Worm (Caenorhabditis elegans) whole organism, young adult: ENCODE data around the gene F23G4.1.

ENCODE experiments used
- B0019.2 ChIP-seq: fragments of 200-800 bp; sonication (Bioruptor generic); conservative IDR thresholded peaks from 2 replicates; pipeline ENCODE4 v1.3.6; 2022; ENCODE audit warnings: missing genetic modification reagents, missing genetic modification characterization, missing compliant biosample characterization
- B0035.1 ChIP-seq: sonication (generic microtip); optimal IDR thresholded peaks from 2 replicates; lab custom pipeline; 2016; ENCODE audit warnings: missing genetic modification characterization, mild to moderate bottlenecking, missing compliant biosample characterization, missing genotype, missing genetic modification reagents
- B0261.1 ChIP-seq: sonication (generic microtip); optimal IDR thresholded peaks from 2 replicates; lab custom pipeline; 2016; ENCODE audit warnings: mild to moderate bottlenecking, missing genetic modification characterization, moderate library complexity, missing compliant biosample characterization
- C17E4.6 ChIP-seq: fragments of 200-800 bp; sonication (Bioruptor generic); IDR thresholded peaks from 2 replicates; pipeline ENCODE4 v1.3.6; 2022; ENCODE audit warnings: missing genetic modification reagents, missing genetic modification characterization, missing compliant biosample characterization
- F22D6.2 ChIP-seq: sonication (generic microtip); optimal IDR thresholded peaks from 2 replicates; lab custom pipeline; 2016; ENCODE audit warnings: mild to moderate bottlenecking, missing genetic modification characterization, missing compliant biosample characterization
- F23B12.7 ChIP-seq: sonication (generic microtip); optimal IDR thresholded peaks from 2 replicates; lab custom pipeline; 2017; ENCODE audit warnings: missing genetic modification characterization, mild to moderate bottlenecking, missing compliant biosample characterization, antibody characterized with exemption, moderate library complexity; ENCODE audit not compliant: insufficient read depth
- F39B2.1 ChIP-seq: fragments of 200-800 bp; sonication (Bioruptor generic); IDR thresholded peaks from 2 replicates; pipeline ENCODE4 v1.3.6; 2022; ENCODE audit warnings: missing genetic modification reagents, missing genetic modification characterization, missing compliant biosample characterization
- F52B5.7 ChIP-seq: sonication (generic microtip); optimal IDR thresholded peaks from 2 replicates; lab custom pipeline; 2016; ENCODE audit warnings: mild to moderate bottlenecking, missing genetic modification characterization, missing compliant biosample characterization
- T07F8.4 ChIP-seq: sonication (generic microtip); optimal IDR thresholded peaks from 2 replicates; lab custom pipeline; 2016; ENCODE audit warnings: mild to moderate bottlenecking, missing genetic modification characterization, moderate library complexity, missing compliant biosample characterization
- Y67H2A.10 ChIP-seq: fragments of 200-800 bp; sonication (Bioruptor generic); conservative IDR thresholded peaks from 2 replicates; pipeline ENCODE4 v1.3.6; 2022; ENCODE audit warnings: missing genetic modification reagents, missing genetic modification characterization, missing compliant biosample characterization
- ZK185.1 ChIP-seq: sonication (generic microtip); optimal IDR thresholded peaks from 2 replicates; lab custom pipeline; 2016; ENCODE audit warnings: mild to moderate bottlenecking, missing genetic modification characterization, missing compliant biosample characterization; ENCODE audit not compliant: poor library complexity, severe bottlenecking
- ama-1 ChIP-seq, 3 experiments: fragments of 150-350 bp in 1 of 3; sonication (generic microtip) in 2 of 3; optimal IDR thresholded peaks; 2 replicates each; lab custom pipeline; 2014 to 2018; ENCODE audit warnings: missing biosample characterization in 2 of 3, missing genetic modification characterization in 2 of 3, missing genetic modification reagents in 2 of 3
- attf-3 ChIP-seq: fragments of 200-800 bp; sonication (Bioruptor generic); conservative IDR thresholded peaks from 2 replicates; pipeline ENCODE4 v1.3.6; 2022; ENCODE audit warnings: missing genetic modification reagents, missing genetic modification characterization, missing compliant biosample characterization
- bed-1 ChIP-seq: fragments of 200-800 bp; sonication (Bioruptor generic); IDR thresholded peaks from 2 replicates; pipeline ENCODE4 v1.3.6; 2022; ENCODE audit warnings: missing genetic modification reagents, missing genetic modification characterization, missing compliant biosample characterization
- bed-2 ChIP-seq: fragments of 200-800 bp; sonication (Bioruptor generic); IDR thresholded peaks from 2 replicates; pipeline ENCODE4 v1.3.6; 2022; ENCODE audit warnings: missing genetic modification reagents, missing genetic modification characterization, missing compliant biosample characterization
- cebp-1 ChIP-seq, 2 experiments: fragments of 200-800 bp in 1 of 2; sonication (Bioruptor generic) in 1 of 2; sonication (generic microtip) in 1 of 2; IDR thresholded peaks in 1 of 2; optimal IDR thresholded peaks in 1 of 2; 2 replicates each; pipeline versions ENCODE4 v1.3.6 to Lab custom; 2017 to 2022; ENCODE audit warnings: missing compliant biosample characterization in 2 of 2, missing genetic modification characterization in 2 of 2, mild to moderate bottlenecking in 1 of 2, missing genetic modification reagents in 1 of 2, moderate library complexity in 1 of 2
- cebp-2 ChIP-seq: fragments of 200-800 bp; sonication (Bioruptor generic); IDR thresholded peaks from 2 replicates; pipeline ENCODE4 v1.3.6; 2022; ENCODE audit warnings: missing genetic modification characterization, missing compliant biosample characterization
- ceh-100 ChIP-seq: fragments of 200-800 bp; sonication (Bioruptor generic); IDR thresholded peaks from 2 replicates; pipeline ENCODE4 v1.3.6; 2022; ENCODE audit warnings: missing genetic modification reagents, missing genetic modification characterization, missing compliant biosample characterization
- ceh-27 ChIP-seq: fragments of 200-800 bp; sonication (Bioruptor generic); optimal IDR thresholded peaks from 2 replicates; lab custom pipeline; 2018; ENCODE audit warnings: mild to moderate bottlenecking, missing genetic modification characterization, moderate library complexity, missing compliant biosample characterization
- ceh-79 ChIP-seq: sonication (generic microtip); optimal IDR thresholded peaks from 2 replicates; lab custom pipeline; 2017; ENCODE audit warnings: mild to moderate bottlenecking, missing genetic modification characterization, missing compliant biosample characterization
- ceh-91 ChIP-seq: fragments of 200-800 bp; sonication (Bioruptor generic); IDR thresholded peaks from 2 replicates; pipeline ENCODE4 v1.3.6; 2022; ENCODE audit warnings: missing genetic modification reagents, missing genetic modification characterization, missing compliant biosample characterization
- die-1 ChIP-seq: sonication (generic microtip); optimal IDR thresholded peaks from 2 replicates; lab custom pipeline; 2016; ENCODE audit warnings: missing genotype, mild to moderate bottlenecking, missing genetic modification characterization, missing compliant biosample characterization
- efl-1 ChIP-seq: fragments of 150-350 bp; optimal IDR thresholded peaks from 2 replicates; lab custom pipeline; 2014; ENCODE audit warnings: missing biosample characterization, missing genetic modification reagents, missing genetic modification characterization
- ets-4 ChIP-seq: fragments of 200-800 bp; sonication (Bioruptor generic); optimal IDR thresholded peaks from 2 replicates; lab custom pipeline; 2018; ENCODE audit warnings: mild to moderate bottlenecking, missing genetic modification characterization, missing compliant biosample characterization
- fkh-3 ChIP-seq: sonication (generic microtip); optimal IDR thresholded peaks from 2 replicates; lab custom pipeline; 2016; ENCODE audit warnings: mild to moderate bottlenecking, missing genetic modification characterization, missing compliant biosample characterization
- gei-17 ChIP-seq: fragments of 200-800 bp; sonication (Bioruptor generic); optimal IDR thresholded peaks from 2 replicates; lab custom pipeline; 2018; ENCODE audit warnings: mild to moderate bottlenecking, missing genetic modification characterization, missing compliant biosample characterization
- hlh-12 ChIP-seq: sonication (generic microtip); optimal IDR thresholded peaks from 2 replicates; lab custom pipeline; 2016; ENCODE audit warnings: missing genetic modification characterization, missing compliant biosample characterization
- hlh-26 ChIP-seq: fragments of 200-800 bp; sonication (Bioruptor generic); conservative IDR thresholded peaks from 2 replicates; pipeline ENCODE4 v1.3.6; 2022; ENCODE audit warnings: missing genetic modification reagents, missing genetic modification characterization, missing compliant biosample characterization
- hmg-1.2 ChIP-seq: fragments of 200-800 bp; sonication (Bioruptor generic); IDR thresholded peaks from 2 replicates; pipeline ENCODE4 v1.3.6; 2022; ENCODE audit warnings: missing genetic modification reagents, missing genetic modification characterization, missing compliant biosample characterization
- hmg-20 ChIP-seq: fragments of 200-800 bp; sonication (Bioruptor generic); IDR thresholded peaks from 2 replicates; pipeline ENCODE4 v1.3.6; 2022; ENCODE audit warnings: missing genetic modification reagents, missing genetic modification characterization, missing compliant biosample characterization
- hsf-1 ChIP-seq: fragments of 200-800 bp; sonication (Bioruptor generic); IDR thresholded peaks from 2 replicates; pipeline ENCODE4 v1.3.6; 2022; ENCODE audit warnings: missing genetic modification reagents, missing genetic modification characterization, missing compliant biosample characterization
- let-526 ChIP-seq: fragments of 200-800 bp; sonication (Bioruptor generic); IDR thresholded peaks from 2 replicates; pipeline ENCODE4 v1.3.6; 2022; ENCODE audit warnings: missing genetic modification reagents, missing genetic modification characterization, missing compliant biosample characterization
- lin-35 ChIP-seq, 3 experiments: fragments of 150-350 bp in 2 of 3; sonication (generic microtip) in 1 of 3; optimal IDR thresholded peaks; 2 replicates each; lab custom pipeline; 2014 to 2018; ENCODE audit warnings: missing biosample characterization in 3 of 3, missing genetic modification characterization in 3 of 3, missing genetic modification reagents in 3 of 3
- lin-40 ChIP-seq: sonication (generic microtip); optimal IDR thresholded peaks from 2 replicates; lab custom pipeline; 2016; ENCODE audit warnings: missing genetic modification characterization, mild to moderate bottlenecking, missing compliant biosample characterization, missing genotype, missing genetic modification reagents
- lsl-1 ChIP-seq: fragments of 200-800 bp; sonication (Bioruptor generic); optimal IDR thresholded peaks from 2 replicates; lab custom pipeline; 2018; ENCODE audit warnings: mild to moderate bottlenecking, missing genetic modification characterization, moderate library complexity, missing compliant biosample characterization
- madf-6 ChIP-seq: fragments of 200-800 bp; sonication (Bioruptor generic); IDR thresholded peaks from 2 replicates; pipeline ENCODE4 v1.3.6; 2022; ENCODE audit warnings: missing genetic modification reagents, missing genetic modification characterization, missing compliant biosample characterization
- nfya-1 ChIP-seq: sonication (generic microtip); optimal IDR thresholded peaks from 2 replicates; lab custom pipeline; 2017; ENCODE audit warnings: antibody characterized with exemption, missing compliant biosample characterization, missing genetic modification characterization, borderline replicate concordance; ENCODE audit not compliant: insufficient read depth
- nfyb-1 ChIP-seq: fragments of 200-800 bp; sonication (Bioruptor generic); IDR thresholded peaks from 2 replicates; pipeline ENCODE4 v1.3.6; 2022; ENCODE audit warnings: missing genetic modification reagents, missing genetic modification characterization, missing compliant biosample characterization
- nhr-120 ChIP-seq: fragments of 200-800 bp; sonication (Bioruptor generic); IDR thresholded peaks from 2 replicates; pipeline ENCODE4 v1.3.6; 2022; ENCODE audit warnings: missing genetic modification characterization, missing compliant biosample characterization
- nhr-179 ChIP-seq: sonication (generic microtip); optimal IDR thresholded peaks from 2 replicates; lab custom pipeline; 2016; ENCODE audit warnings: mild to moderate bottlenecking, missing genetic modification characterization, missing compliant biosample characterization
- nhr-80 ChIP-seq: sonication (generic microtip); optimal IDR thresholded peaks from 2 replicates; lab custom pipeline; 2016; ENCODE audit warnings: missing genetic modification characterization, missing compliant biosample characterization
- nhr-90 ChIP-seq: sonication (generic microtip); optimal IDR thresholded peaks from 2 replicates; lab custom pipeline; 2016; ENCODE audit warnings: missing genotype, mild to moderate bottlenecking, missing genetic modification characterization, missing compliant biosample characterization
- sea-2 ChIP-seq: fragments of 200-800 bp; sonication (Bioruptor generic); IDR thresholded peaks from 2 replicates; pipeline ENCODE4 v1.3.6; 2022; ENCODE audit warnings: missing genetic modification characterization, missing compliant biosample characterization
- snpc-1.3 ChIP-seq: sonication (generic microtip); optimal IDR thresholded peaks from 2 replicates; lab custom pipeline; 2017; ENCODE audit warnings: missing genetic modification characterization, mild to moderate bottlenecking, missing compliant biosample characterization, antibody characterized with exemption, moderate library complexity, missing genotype, missing genetic modification reagents; ENCODE audit not compliant: insufficient read depth
- sptf-2 ChIP-seq: fragments of 200-800 bp; sonication (Bioruptor generic); optimal IDR thresholded peaks from 2 replicates; lab custom pipeline; 2018; ENCODE audit warnings: mild to moderate bottlenecking, missing genetic modification characterization, missing compliant biosample characterization
- unc-130 ChIP-seq: sonication (generic microtip); optimal IDR thresholded peaks from 2 replicates; lab custom pipeline; 2016; ENCODE audit warnings: missing genetic modification reagents, missing genetic modification characterization, missing compliant biosample characterization
- zim-3 ChIP-seq: sonication (generic microtip); optimal IDR thresholded peaks from 2 replicates; lab custom pipeline; 2017; ENCODE audit warnings: mild to moderate bottlenecking, missing genetic modification characterization, moderate library complexity, missing compliant biosample characterization
- ztf-26 ChIP-seq: sonication (generic microtip); optimal IDR thresholded peaks from 2 replicates; lab custom pipeline; 2017; ENCODE audit warnings: missing genetic modification characterization, missing compliant biosample characterization

Gene F23G4.1

DNA sequence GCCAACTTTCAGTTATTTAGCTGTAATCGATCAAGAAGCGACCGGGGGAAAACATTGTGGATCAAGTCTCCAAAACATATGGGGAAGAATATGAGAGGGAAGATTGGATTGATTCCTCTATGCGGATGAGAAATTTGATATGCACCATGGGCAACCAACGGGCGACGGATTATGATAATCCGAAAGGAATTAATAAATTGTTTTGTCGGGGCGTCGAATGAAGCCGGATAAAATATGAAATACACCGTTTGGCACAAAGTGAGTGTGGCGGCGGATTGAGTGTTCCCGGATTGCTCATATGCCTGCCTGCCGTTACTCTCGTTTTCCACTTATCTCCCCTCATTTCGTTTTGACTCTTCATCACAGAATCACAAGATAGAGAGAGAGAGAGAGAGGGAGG, 6.3 kb upstream of the F23G4.1 start (continued):
- TF ChIP-seq sea-2: no peak
- TF ChIP-seq bed-2 (GFP tag; lab: Robert Waterston, UW): no peak
- no peak for TF ChIP-seq unc-130
- no peak for TF ChIP-seq C17E4.6
- TF ChIP-seq efl-1 (GFP tag; lab: Kevin White, UChicago): no peak
- TF ChIP-seq ets-4 (GFP tag; lab: Kevin White, UChicago): no peak
- no peak for TF ChIP-seq lin-35 (GFP tag; optimal IDR thresholded peaks at IDR 0.05; lab: Kevin White, UChicago)
- no peak for TF ChIP-seq lsl-1 (GFP tag; lab: Kevin White, UChicago)
- TF ChIP-seq fkh-3 (tag; lab: Kevin White, UChicago): no peak
- TF ChIP-seq nfya-1 (tag; lab: Kevin White, UChicago): no peak
- no peak for TF ChIP-seq hsf-1
- TF ChIP-seq zim-3 (tag; lab: Kevin White, UChicago): no peak
- no peak for TF ChIP-seq B0261.1
- TF ChIP-seq cebp-1 (GFP tag; IDR thresholded peaks at IDR 0.05; lab: Robert Waterston, UW): no peak
- peak; percentile 45 for TF ChIP-seq cebp-1 (tag; optimal IDR thresholded peaks at IDR 0.05; lab: Kevin White, UChicago)
- no peak for TF ChIP-seq F22D6.2 (tag; lab: Kevin White, UChicago)
- TF ChIP-seq hmg-20 (GFP tag; lab: Robert Waterston, UW): 0 out of 2 replicates have a peak, but pooled peaks have one; percentile 54
- TF ChIP-seq madf-6 (GFP tag; lab: Robert Waterston, UW): no peak
- TF ChIP-seq ZK185.1: peak; percentile 33
- no peak for TF ChIP-seq bed-1
- no peak for TF ChIP-seq hlh-12 (tag; lab: Kevin White, UChicago)
- TF ChIP-seq F39B2.1 (GFP tag; lab: Robert Waterston, UW): no peak
- TF ChIP-seq snpc-1.3: no peak
- no peak for TF ChIP-seq nhr-120 (GFP tag; lab: Robert Waterston, UW)
- TF ChIP-seq cebp-2 (GFP tag; lab: Robert Waterston, UW): peak; percentile 75; the same call in 1 of the 2 replicates
- TF ChIP-seq ceh-100 (GFP tag; lab: Robert Waterston, UW): 0 out of 2 replicates have a peak, but pooled peaks have one; percentile 15
- no peak for TF ChIP-seq F23B12.7
- TF ChIP-seq attf-3 (GFP tag; lab: Robert Waterston, UW): no peak
- TF ChIP-seq sptf-2 (GFP tag; lab: Kevin White, UChicago): no peak
- TF ChIP-seq hlh-26 (GFP tag; lab: Robert Waterston, UW): no peak
- no peak for TF ChIP-seq die-1
- TF ChIP-seq nhr-179 (tag; lab: Kevin White, UChicago): no peak
- TF ChIP-seq ceh-91 (GFP tag; lab: Robert Waterston, UW): no peak
- TF ChIP-seq nhr-80 (tag; lab: Kevin White, UChicago): no peak
- TF ChIP-seq T07F8.4: no peak
- TF ChIP-seq ztf-26: no peak
- TF ChIP-seq ceh-79 (tag; lab: Kevin White, UChicago): no peak
- TF ChIP-seq hmg-1.2 (GFP tag; lab: Robert Waterston, UW): peak; percentile 4; the same call in 1 of the 2 replicates
- TF ChIP-seq gei-17 (GFP tag; lab: Kevin White, UChicago): no peak
- no peak for TF ChIP-seq ceh-27 (GFP tag; lab: Kevin White, UChicago)
- no peak for TF ChIP-seq Y67H2A.10
- no peak for TF ChIP-seq ama-1 (optimal IDR thresholded peaks at IDR 0.05; lab: Kevin White, UChicago)
- no peak for TF ChIP-seq ama-1 (GFP tag; optimal IDR thresholded peaks at IDR 0.05; lab: Kevin White, UChicago)
- TF ChIP-seq nhr-90 (tag; lab: Kevin White, UChicago): no peak
- no peak for TF ChIP-seq lin-40 (tag; lab: Kevin White, UChicago)
- no peak for TF ChIP-seq nfyb-1 (GFP tag; lab: Robert Waterston, UW)
- TF ChIP-seq let-526 (GFP tag; lab: Robert Waterston, UW): no peak
- TF ChIP-seq B0035.1: no peak
- no peak for TF ChIP-seq B0019.2 (GFP tag; lab: Robert Waterston, UW)
- TF ChIP-seq F52B5.7 (tag; lab: Kevin White, UChicago): peak; percentile 9
